Fruit fly (Drosophila melanogaster): ENCODE data around the gene CG4998.

Gene CG4998

dm6 chr3L:16356171-16356765, 17.5 kb downstream of the CG4998 start (continued):
- TF ChIP-seq Meics (GFP tag; optimal IDR thresholded peaks at IDR 0.05) (peak; percentile 25), crc (GFP tag; optimal IDR thresholded peaks at IDR 0.05) (no peak), CG3838 (GFP tag; optimal IDR thresholded peaks at IDR 0.05) (no peak), mld (GFP tag; IDR thresholded peaks at IDR 0.05; ENCODE audit: partially characterized antibody) (no peak), CG6272 (GFP tag; IDR thresholded peaks at IDR 0.05) (no peak), sc (optimal IDR thresholded peaks at IDR 0.05) (no peak), sc (GFP tag; optimal IDR thresholded peaks at IDR 0.05) (no peak), disco-r (GFP tag; optimal IDR thresholded peaks at IDR 0.05) (no peak), row (GFP tag; IDR thresholded peaks at IDR 0.05) (no peak), CG34376 (GFP tag; optimal IDR thresholded peaks at IDR 0.05) (peak; percentile 93), h (optimal IDR thresholded peaks at IDR 0.05) (no peak), CG3726 (GFP tag; IDR thresholded peaks at IDR 0.05) (no peak), CG1647 (GFP tag; optimal IDR thresholded peaks at IDR 0.05) (no peak), nmo (GFP tag; optimal IDR thresholded peaks at IDR 0.05) (no peak), CG7987 (GFP tag; optimal IDR thresholded peaks at IDR 0.05) (no peak), inv (GFP tag; IDR thresholded peaks at IDR 0.05; ENCODE audit: partially characterized antibody) (no peak), Gsc (GFP tag; IDR thresholded peaks at IDR 0.05) (no peak), klu (GFP tag; IDR thresholded peaks at IDR 0.05) (no peak), Nf-YB (GFP tag; optimal IDR thresholded peaks at IDR 0.05) (no peak), eve (GFP tag; optimal IDR thresholded peaks at IDR 0.05) (no peak), NC2β (GFP tag; optimal IDR thresholded peaks at IDR 0.05) (no peak), CHES-1-like (GFP tag; optimal IDR thresholded peaks at IDR 0.05) (no peak), CG16815 (GFP tag; optimal IDR thresholded peaks at IDR 0.05) (no peak), CG8290 (GFP tag; optimal IDR thresholded peaks at IDR 0.05) (no peak), CG8290 (tag; optimal IDR thresholded peaks at IDR 0.05) (peak in 1 of 2 experiments; percentile 48), Dbx (GFP tag; IDR thresholded peaks at IDR 0.05) (0 out of 3 replicates have a peak, but pooled peaks have one; percentile 15), gce (GFP tag; IDR thresholded peaks at IDR 0.05) (no peak), bbx (GFP tag; IDR thresholded peaks at IDR 0.05; ENCODE audit: partially characterized antibody) (no peak), CG12659 (GFP tag; optimal IDR thresholded peaks at IDR 0.05) (no peak), Poxn (GFP tag; IDR thresholded peaks at IDR 0.05) (no peak), CG32767 (GFP tag; IDR thresholded peaks at IDR 0.05) (no peak), CG13287 (GFP tag; IDR thresholded peaks at IDR 0.05; ENCODE audit: partially characterized antibody) (no peak), PHDP (tag; optimal IDR thresholded peaks at IDR 0.05) (peak; percentile 8), ems (GFP tag; optimal IDR thresholded peaks at IDR 0.05) (no peak), CG14441 (GFP tag; IDR thresholded peaks at IDR 0.05) (no peak), exex (tag; optimal IDR thresholded peaks at IDR 0.05) (peak; percentile 87), Sox102F (GFP tag; optimal IDR thresholded peaks at IDR 0.05) (no peak), Jarid2 (GFP tag; optimal IDR thresholded peaks at IDR 0.05) (no peak), CoRest (tag; optimal IDR thresholded peaks at IDR 0.05) (no peak), Dip3 (GFP tag; optimal IDR thresholded peaks at IDR 0.05) (no peak)

DNA sequence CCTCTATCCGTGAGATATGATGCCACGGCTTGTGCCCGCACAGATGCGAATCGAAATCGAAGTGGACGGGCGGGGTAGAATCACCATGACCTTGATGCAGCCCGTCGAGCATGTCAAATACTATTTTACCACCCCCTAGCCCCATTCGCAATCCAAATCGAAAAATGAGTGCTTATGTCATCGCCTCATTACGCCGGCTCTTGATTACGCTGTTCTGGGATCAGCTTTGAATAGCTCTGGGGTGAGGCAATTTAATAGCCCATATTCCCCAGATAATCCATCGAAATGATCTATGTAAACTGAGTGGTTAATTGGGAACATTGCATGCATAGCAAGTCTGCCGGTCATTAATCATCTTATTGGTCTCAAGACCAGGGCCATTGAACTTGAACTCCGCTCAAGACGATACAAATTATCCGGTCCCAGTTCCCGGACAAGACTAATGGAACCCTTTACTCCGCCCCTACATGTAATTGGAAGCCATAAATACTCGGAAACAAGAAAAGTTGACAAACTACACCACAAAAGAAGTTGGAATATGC, 18.5 kb downstream of the CG4998 start:
- 0 out of 2 replicates have a peak, but pooled peaks have one; percentile 34 for TF ChIP-seq CG14441 (GFP tag; IDR thresholded peaks at IDR 0.05)
- peak in 1 of 2 experiments; percentile 90 for TF ChIP-seq Pdp1 (GFP tag; optimal IDR thresholded peaks at IDR 0.05)
- TF ChIP-seq HmgD (GFP tag; optimal IDR thresholded peaks at IDR 0.05) = no peak
